Fruit fly (Drosophila melanogaster): ENCODE data around the gene Adh.

DNA sequence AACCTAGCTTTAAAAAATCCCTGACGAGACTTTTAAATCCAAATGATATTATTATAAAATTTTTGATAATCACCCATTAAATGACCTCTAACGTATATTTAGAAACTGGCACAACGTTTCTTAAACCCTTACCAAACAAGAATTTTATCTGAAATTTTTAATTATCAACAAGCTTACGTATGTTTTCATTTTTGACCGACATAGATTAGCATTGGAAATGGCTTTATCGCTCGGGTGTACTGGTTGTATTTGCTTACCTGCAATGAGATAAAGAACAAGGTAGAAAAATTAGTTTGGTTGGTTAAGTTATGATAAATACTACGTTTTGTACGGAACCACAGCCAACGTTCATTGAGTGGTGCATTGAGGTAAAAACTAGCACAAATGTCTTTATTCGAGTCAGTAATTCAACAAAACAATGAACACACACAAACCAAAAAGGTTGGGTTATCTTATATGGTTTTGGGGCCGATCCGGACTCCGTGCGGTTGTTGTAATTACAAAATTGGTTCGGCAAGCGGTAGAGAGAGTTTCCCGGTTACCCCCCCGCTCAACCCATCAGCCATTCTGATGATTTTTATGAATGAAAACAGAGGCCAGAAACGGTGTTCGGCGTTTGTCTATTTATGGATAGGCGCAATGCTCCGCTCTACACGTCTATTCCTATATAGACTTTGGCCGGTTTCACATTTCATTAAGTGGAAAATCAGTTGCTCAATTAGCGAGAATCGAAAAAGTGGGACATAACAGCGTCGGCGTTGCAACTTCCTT is 40.9 kb downstream of the Adh start:
- TF ChIP-seq CG8478 (optimal IDR thresholded peaks at IDR 0.05) (no peak), CTCF (optimal IDR thresholded peaks at IDR 0.05) (no peak)

All from S2 (cell line).